Fruit fly (Drosophila melanogaster): ENCODE data around the gene CG15386.
A peak's percentile ranks its signal among the peaks of the same experiment; 100 is the strongest.

The CG15386 gene

dm6 chr2L:2177312-2177968 lies 39.6 kb downstream of the CG15386 start (continued):
- TF ChIP-seq pb (GFP tag; optimal IDR thresholded peaks at IDR 0.05) (peak; percentile 45), Dek (tag; optimal IDR thresholded peaks at IDR 0.05) (peak; percentile 35), Xrp1 (GFP tag; IDR thresholded peaks at IDR 0.05) (peak; percentile 54; the same call in 1 of the 2 replicates), vfl (GFP tag; optimal IDR thresholded peaks at IDR 0.05) (peak; percentile 30), CrebB (tag; optimal IDR thresholded peaks at IDR 0.05) (no peak), CG7839 (tag; optimal IDR thresholded peaks at IDR 0.05) (peak; percentile 46), CG13775 (GFP tag; optimal IDR thresholded peaks at IDR 0.05) (peak; percentile 28), Scr (GFP tag; IDR thresholded peaks at IDR 0.05; ENCODE audit: partially characterized antibody) (no peak), sens (GFP tag) (peak; percentile 80), CG2202 (tag; optimal IDR thresholded peaks at IDR 0.05) (peak; percentile 16), CG5180 (GFP tag; optimal IDR thresholded peaks at IDR 0.05) (no peak), bcd (GFP tag; optimal IDR thresholded peaks at IDR 0.05) (peak; percentile 47), Oaz (GFP tag; IDR thresholded peaks at IDR 0.05) (no peak), CG10267 (tag; optimal IDR thresholded peaks at IDR 0.05) (peak; percentile 5), nerfin-2 (GFP tag; IDR thresholded peaks at IDR 0.05; ENCODE audit: partially characterized antibody) (no peak), Taf1 (GFP tag; IDR thresholded peaks at IDR 0.05) (peak; percentile 45; the same call in 1 of the 2 replicates), CG12769 (tag; optimal IDR thresholded peaks at IDR 0.05) (no peak), Gug (GFP tag; IDR thresholded peaks at IDR 0.05) (0 out of 4 replicates have a peak, but pooled peaks have one; percentile 4), slbo (GFP tag; IDR thresholded peaks at IDR 0.05) (peak; percentile 72), CG11696 (GFP tag; IDR thresholded peaks at IDR 0.05) (peak; percentile 46; the same call in 1 of the 2 replicates), CG7786 (GFP tag; optimal IDR thresholded peaks at IDR 0.05) (peak; percentile 54), CG3065 (GFP tag; optimal IDR thresholded peaks at IDR 0.05) (peak; percentile 29), stc (GFP tag; IDR thresholded peaks at IDR 0.05) (no peak), CG9609 (GFP tag; optimal IDR thresholded peaks at IDR 0.05) (peak; percentile 28), CG18476 (GFP tag; optimal IDR thresholded peaks at IDR 0.05) (peak; percentile 30), CG32772 (GFP tag; IDR thresholded peaks at IDR 0.05) (peak; percentile 27; the same call in 1 of the 2 replicates), CG12299 (tag; optimal IDR thresholded peaks at IDR 0.05) (no peak), CG17802 (tag; optimal IDR thresholded peaks at IDR 0.05) (no peak), CG14014 (GFP tag; IDR thresholded peaks at IDR 0.05) (peak; percentile 43; the same call in 1 of the 2 replicates), CG12391 (tag; optimal IDR thresholded peaks at IDR 0.05) (peak; percentile 26), cg (GFP tag; optimal IDR thresholded peaks at IDR 0.05) (no peak), CG8290 (GFP tag; optimal IDR thresholded peaks at IDR 0.05) (no peak), CG8290 (tag; optimal IDR thresholded peaks at IDR 0.05) (peak in 1 of 2 experiments; percentile 40), Pdp1 (GFP tag; optimal IDR thresholded peaks at IDR 0.05) (peak; percentile 47 to 59), CoRest (tag; optimal IDR thresholded peaks at IDR 0.05) (peak; percentile 13), CG34376 (GFP tag; optimal IDR thresholded peaks at IDR 0.05) (no peak), Camta (GFP tag; optimal IDR thresholded peaks at IDR 0.05) (peak; percentile 44), CG18764 (GFP tag; optimal IDR thresholded peaks at IDR 0.05) (peak; percentile 21), chif (GFP tag; optimal IDR thresholded peaks at IDR 0.05) (peak; percentile 11 to 73), Ets65A (GFP tag) (peak; percentile 92), otp (GFP tag; IDR thresholded peaks at IDR 0.05) (no peak), unpg (GFP tag; optimal IDR thresholded peaks at IDR 0.05) (peak; percentile 54), CG8281 (tag; optimal IDR thresholded peaks at IDR 0.05) (no peak), CG13296 (GFP tag; optimal IDR thresholded peaks at IDR 0.05) (no peak), CG8388 (GFP tag; optimal IDR thresholded peaks at IDR 0.05) (peak; percentile 31), sisA (GFP tag; IDR thresholded peaks at IDR 0.05) (peak; percentile 34; the same call in 1 of the 2 replicates), fd3F (GFP tag; optimal IDR thresholded peaks at IDR 0.05) (peak; percentile 0), Dip2 (GFP tag; IDR thresholded peaks at IDR 0.05) (no peak), hkb (optimal IDR thresholded peaks at IDR 0.05) (no peak), hkb (GFP tag; IDR thresholded peaks at IDR 0.05) (peak; percentile 36; the same call in 1 of the 2 replicates)

Data from whole organism, embryonic.